Fruit fly (Drosophila melanogaster): ENCODE data around the gene AIF.

The AIF gene

DNA sequence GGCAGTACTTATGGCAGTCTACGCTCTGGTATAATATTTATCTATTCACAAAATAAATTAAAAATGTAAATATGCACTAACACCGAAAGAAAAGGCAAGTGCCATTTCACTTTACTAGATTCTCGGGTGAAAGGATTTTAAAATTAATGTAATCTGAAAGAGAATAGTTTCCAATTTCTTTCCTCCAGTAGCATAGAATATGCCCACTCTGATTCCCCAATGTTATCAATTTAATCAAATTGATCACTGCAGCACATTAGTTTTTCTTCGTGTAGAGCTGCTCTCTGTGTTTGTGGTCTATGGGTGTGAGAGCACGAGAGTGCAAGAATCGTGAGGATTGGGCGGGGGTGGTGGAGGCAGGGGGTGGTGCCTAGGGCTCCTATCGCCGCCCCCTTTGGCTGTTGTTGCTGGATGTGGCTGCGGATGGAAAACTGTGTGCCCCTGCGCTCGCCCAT is 49.6 kb downstream of the AIF start (continued):
- peak; percentile 47 for TF ChIP-seq CG4854 (GFP tag; optimal IDR thresholded peaks at IDR 0.05)
- TF ChIP-seq sens (GFP tag), result peak; percentile 98
- TF ChIP-seq zfh1 (GFP tag; IDR thresholded peaks at IDR 0.05), result peak; percentile 83
- TF ChIP-seq CG1792 (GFP tag; optimal IDR thresholded peaks at IDR 0.05), result peak; percentile 39
- TF ChIP-seq CG7786 (GFP tag; optimal IDR thresholded peaks at IDR 0.05), result peak; percentile 59
- TF ChIP-seq CG17612 (GFP tag; IDR thresholded peaks at IDR 0.05), result no peak
- TF ChIP-seq toy (GFP tag; IDR thresholded peaks at IDR 0.05), result no peak
- TF ChIP-seq CG43689 (GFP tag; IDR thresholded peaks at IDR 0.05), result no peak
- TF ChIP-seq CG2712 (tag; optimal IDR thresholded peaks at IDR 0.05), result peak; percentile 94
- TF ChIP-seq CG10959 (GFP tag; IDR thresholded peaks at IDR 0.05), result peak; percentile 76
- TF ChIP-seq Stat92E (GFP tag; optimal IDR thresholded peaks at IDR 0.05), result peak in 1 of 3 experiments; percentile 95
- TF ChIP-seq croc (GFP tag; conservative IDR thresholded peaks at IDR 0.05), result peak; percentile 79
- TF ChIP-seq CG17912 (GFP tag; optimal IDR thresholded peaks at IDR 0.05), result peak; percentile 43
- peak; percentile 59 for TF ChIP-seq Dad (GFP tag; optimal IDR thresholded peaks at IDR 0.05)
- TF ChIP-seq D (optimal IDR thresholded peaks at IDR 0.05), result no peak
- peak; percentile 96 for TF ChIP-seq D (GFP tag; optimal IDR thresholded peaks at IDR 0.05)
- peak; percentile 74 for TF ChIP-seq CG18476 (GFP tag; optimal IDR thresholded peaks at IDR 0.05)
- TF ChIP-seq ssp (GFP tag; IDR thresholded peaks at IDR 0.05), result 0 out of 2 replicates have a peak, but pooled peaks have one; percentile 35
- peak; percentile 91 for TF ChIP-seq gem (tag; optimal IDR thresholded peaks at IDR 0.05)
- peak; percentile 80 for TF ChIP-seq CG7839 (tag; optimal IDR thresholded peaks at IDR 0.05)
- 0 out of 2 replicates have a peak, but pooled peaks have one; percentile 39 for TF ChIP-seq CG5953 (GFP tag; IDR thresholded peaks at IDR 0.05)
- TF ChIP-seq NC2β (GFP tag; optimal IDR thresholded peaks at IDR 0.05), result peak; percentile 73
- peak; percentile 58; the same call in 1 of the 2 replicates for TF ChIP-seq gt (GFP tag; IDR thresholded peaks at IDR 0.05)
- TF ChIP-seq CG16863 (GFP tag; optimal IDR thresholded peaks at IDR 0.05), result peak; percentile 73
- no peak for TF ChIP-seq Hand (GFP tag; optimal IDR thresholded peaks at IDR 0.05)
- TF ChIP-seq CG34422 (GFP tag; IDR thresholded peaks at IDR 0.05), result peak; percentile 80; the same call in 2 of the 3 replicates
- TF ChIP-seq pho (GFP tag; optimal IDR thresholded peaks at IDR 0.05), result no peak
- peak; percentile 91 for TF ChIP-seq CG6254 (GFP tag; optimal IDR thresholded peaks at IDR 0.05)
- TF ChIP-seq CG4707 (GFP tag; optimal IDR thresholded peaks at IDR 0.05), result peak; percentile 78
- TF ChIP-seq Fer3 (tag; optimal IDR thresholded peaks at IDR 0.05), result peak; percentile 60
- no peak for TF ChIP-seq CG34224 (GFP tag; IDR thresholded peaks at IDR 0.05; ENCODE audit: partially characterized antibody)
- no peak for TF ChIP-seq sob (GFP tag; IDR thresholded peaks at IDR 0.05)
- TF ChIP-seq CG17361 (GFP tag; IDR thresholded peaks at IDR 0.05), result no peak; the same call in 2 of the 3 replicates
- TF ChIP-seq H15 (GFP tag; IDR thresholded peaks at IDR 0.05), result peak; percentile 32; the same call in 2 of the 3 replicates
- TF ChIP-seq CG15601 (tag; optimal IDR thresholded peaks at IDR 0.05), result peak; percentile 96
- peak; percentile 87 for TF ChIP-seq CG13424 (tag; optimal IDR thresholded peaks at IDR 0.05)
- TF ChIP-seq CG6765 (GFP tag; optimal IDR thresholded peaks at IDR 0.05), result no peak
- peak; percentile 44 to 68 for TF ChIP-seq Hr51 (GFP tag; optimal IDR thresholded peaks at IDR 0.05)
- peak; percentile 45 for TF ChIP-seq Hmr (GFP tag; optimal IDR thresholded peaks at IDR 0.05)
- peak; percentile 25; the same call in 1 of the 2 replicates for TF ChIP-seq CG8765 (GFP tag; IDR thresholded peaks at IDR 0.05)
- no peak for TF ChIP-seq bowl (GFP tag; IDR thresholded peaks at IDR 0.05)
- TF ChIP-seq CG2199 (GFP tag; IDR thresholded peaks at IDR 0.05), result no peak
- TF ChIP-seq CG6689 (GFP tag; IDR thresholded peaks at IDR 0.05), result peak; percentile 78
- TF ChIP-seq CG8944 (GFP tag; optimal IDR thresholded peaks at IDR 0.05), result peak; percentile 60
- TF ChIP-seq gcm2 (GFP tag; optimal IDR thresholded peaks at IDR 0.05), result peak; percentile 2
- TF ChIP-seq row (GFP tag; IDR thresholded peaks at IDR 0.05), result peak; percentile 82
- TF ChIP-seq Hr3 (GFP tag; optimal IDR thresholded peaks at IDR 0.05), result peak; percentile 82
- peak; percentile 53 for TF ChIP-seq CrebB (tag; optimal IDR thresholded peaks at IDR 0.05)
- peak; percentile 79 for TF ChIP-seq twi (tag; optimal IDR thresholded peaks at IDR 0.05)
- TF ChIP-seq gfzf (GFP tag; optimal IDR thresholded peaks at IDR 0.05), result no peak
- peak; percentile 88 for TF ChIP-seq CG11504 (tag; optimal IDR thresholded peaks at IDR 0.05)
